Fruit fly (Drosophila melanogaster): ENCODE measurements around the gene cype.

cype gene

DNA sequence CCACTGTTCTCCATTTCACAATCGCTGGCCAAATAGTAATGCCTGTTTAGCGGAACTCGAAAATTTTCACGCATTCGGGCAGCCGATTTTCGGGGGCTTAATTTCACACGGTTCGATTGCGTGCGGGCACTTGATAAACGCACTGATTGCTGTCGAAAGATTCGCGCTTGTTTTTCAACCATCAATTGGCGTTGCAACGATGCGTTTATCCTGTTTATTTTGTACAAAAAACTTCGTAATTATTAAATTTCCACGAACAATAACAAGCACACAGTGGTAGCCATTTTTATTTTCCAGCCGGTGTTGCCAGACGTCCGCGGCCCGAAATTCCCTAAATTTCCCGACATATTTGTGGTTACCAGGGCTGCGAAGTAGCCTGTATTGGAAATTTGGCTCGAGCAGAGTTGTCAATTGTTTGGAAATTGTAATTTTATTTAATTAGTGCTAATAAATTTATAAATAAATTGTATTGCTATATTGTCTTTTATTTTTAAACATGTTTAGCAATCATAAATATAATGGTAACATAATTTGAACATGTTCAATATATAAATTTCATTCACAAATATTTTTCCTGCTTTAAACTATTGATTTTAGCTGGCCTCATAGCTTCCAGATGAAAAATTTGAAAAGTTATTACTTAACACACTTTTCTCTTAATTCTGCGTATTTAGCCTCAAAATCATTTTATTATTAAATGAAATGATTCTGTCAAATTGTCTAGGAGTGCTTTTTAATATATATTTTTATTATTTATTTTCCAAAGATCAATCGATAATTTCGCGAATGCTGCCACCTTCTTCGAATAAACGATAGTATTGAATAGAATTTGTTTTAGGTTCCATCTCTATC is at the start of gene cype, which contains the start of gene Ncoa6 (continued):
- TF ChIP-seq CG34406 (GFP tag; optimal IDR thresholded peaks at IDR 0.05) (peak; percentile 54), CG6276 (GFP tag; optimal IDR thresholded peaks at IDR 0.05) (no peak), Eip78C (GFP tag) (peak; percentile 60), CG6163 (GFP tag; IDR thresholded peaks at IDR 0.05) (peak; percentile 55), CG6854 (GFP tag; optimal IDR thresholded peaks at IDR 0.05) (no peak), vri (GFP tag; optimal IDR thresholded peaks at IDR 0.05) (no peak), CG8319 (GFP tag; optimal IDR thresholded peaks at IDR 0.05) (peak; percentile 12), CG10669 (GFP tag; optimal IDR thresholded peaks at IDR 0.05) (no peak), Sox102F (GFP tag; optimal IDR thresholded peaks at IDR 0.05) (no peak), spab (GFP tag; optimal IDR thresholded peaks at IDR 0.05) (no peak)

DNA sequence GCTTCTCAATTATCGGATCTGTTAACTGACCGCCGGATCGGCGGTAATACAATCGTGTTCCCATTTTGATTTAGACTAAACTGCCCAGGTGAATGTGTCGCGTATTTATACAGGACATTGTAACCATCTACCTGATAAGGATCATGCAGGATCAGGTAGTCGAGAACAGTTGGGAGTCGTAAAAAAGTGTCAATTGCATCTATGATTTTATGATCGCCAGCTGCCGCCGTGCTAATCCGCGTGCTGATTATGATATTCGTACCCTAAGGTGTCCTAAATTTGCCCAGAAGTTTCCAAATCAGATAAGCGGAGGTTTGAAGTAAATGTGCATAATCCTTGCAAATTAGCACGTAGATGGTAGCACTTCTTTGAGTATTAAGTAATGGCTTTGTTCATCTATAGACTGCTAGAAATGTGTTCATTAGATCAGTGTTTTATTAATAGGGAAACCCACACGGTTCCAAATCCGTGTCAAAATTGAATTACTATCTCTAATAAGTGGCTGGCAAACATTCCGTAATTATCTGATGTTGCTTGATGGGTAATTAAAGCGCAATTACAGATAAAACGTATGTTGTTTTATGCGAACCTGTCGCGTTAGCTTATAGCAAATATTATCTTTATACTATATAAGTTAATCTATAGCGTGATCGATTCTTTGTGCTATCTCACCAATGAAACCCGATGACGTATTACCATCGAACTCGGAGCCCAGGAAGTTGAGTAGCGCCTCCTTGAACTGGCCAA is 49.6 kb upstream of the cype start:
- TF ChIP-seq acj6 (GFP tag; optimal IDR thresholded peaks at IDR 0.05), result no peak
- TF ChIP-seq Gug (GFP tag; IDR thresholded peaks at IDR 0.05), result no peak
- no peak for TF ChIP-seq spab (GFP tag; optimal IDR thresholded peaks at IDR 0.05)
- TF ChIP-seq CG10631 (GFP tag; optimal IDR thresholded peaks at IDR 0.05), result no peak
- no peak for TF ChIP-seq CG34406 (GFP tag; optimal IDR thresholded peaks at IDR 0.05)
- no peak for TF ChIP-seq Sox14 (GFP tag; optimal IDR thresholded peaks at IDR 0.05)
- TF ChIP-seq Eip93F (GFP tag; optimal IDR thresholded peaks at IDR 0.05), result no peak
- no peak for TF ChIP-seq ss (GFP tag; optimal IDR thresholded peaks at IDR 0.05)
- TF ChIP-seq Ets21C (GFP tag; optimal IDR thresholded peaks at IDR 0.05), result no peak
- no peak for TF ChIP-seq Sox15 (GFP tag; optimal IDR thresholded peaks at IDR 0.05)
- no peak for TF ChIP-seq Hr39 (GFP tag; optimal IDR thresholded peaks at IDR 0.05)
- no peak for TF ChIP-seq dac (GFP tag; optimal IDR thresholded peaks at IDR 0.05)
- TF ChIP-seq CG8119 (GFP tag; IDR thresholded peaks at IDR 0.05), result no peak
- no peak for TF ChIP-seq pdm3 (GFP tag; optimal IDR thresholded peaks at IDR 0.05)
- no peak for TF ChIP-seq Blimp-1 (GFP tag; optimal IDR thresholded peaks at IDR 0.05)
- TF ChIP-seq CG1621 (tag; optimal IDR thresholded peaks at IDR 0.05), result no peak
- no peak for TF ChIP-seq vri (GFP tag; optimal IDR thresholded peaks at IDR 0.05)
- no peak for TF ChIP-seq CG6792 (GFP tag; optimal IDR thresholded peaks at IDR 0.05)

DNA sequence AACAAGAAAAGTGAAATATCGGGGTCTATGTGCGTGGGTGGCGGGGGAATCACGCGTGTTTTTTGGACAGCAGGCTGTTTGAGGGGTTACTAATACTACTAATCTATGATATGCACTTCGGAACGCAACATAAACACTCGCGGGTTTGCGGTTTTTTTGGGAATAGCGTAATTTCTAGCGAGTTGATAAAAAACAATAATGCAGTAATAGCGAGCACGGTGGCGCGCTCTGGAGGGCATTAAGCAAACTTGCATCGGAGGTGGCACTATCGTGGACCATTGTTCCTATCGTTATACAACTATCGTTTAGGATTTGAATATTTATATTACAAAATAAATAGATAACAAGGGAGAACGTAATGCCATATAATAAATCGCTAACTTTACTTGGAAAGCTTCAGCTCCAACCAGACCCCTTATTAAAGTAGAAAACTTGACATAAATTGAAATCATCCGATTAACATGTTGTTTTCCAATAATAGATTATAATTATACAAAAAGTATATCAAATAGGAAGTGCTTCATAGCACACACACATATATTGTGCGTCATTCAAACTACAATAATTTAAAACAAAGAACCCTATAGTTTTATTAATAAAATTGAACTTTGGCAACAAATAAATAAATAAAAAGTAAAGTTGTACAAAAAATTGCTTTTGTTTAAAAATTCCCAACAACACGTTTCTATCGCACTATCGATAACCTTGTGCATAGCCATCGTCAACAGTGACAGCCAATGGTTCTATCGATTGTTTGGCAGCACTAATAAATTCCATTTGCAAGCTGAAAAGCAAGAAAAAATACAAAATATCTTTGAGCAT is 48.5 kb upstream of the cype start, which contains the start of the genes Nin and Bub1:
TSS of gene Nin (minus strand) at position 240 of the 822 bp plus-strand sequence.
TSS of gene Bub1 (plus strand) at position 557 of the 822 bp plus-strand sequence.
- no peak for TF ChIP-seq Hr4 (GFP tag; optimal IDR thresholded peaks at IDR 0.05)
- no peak for TF ChIP-seq eg (GFP tag; IDR thresholded peaks at IDR 0.05)
- peak; percentile 49 for TF ChIP-seq lz (GFP tag; optimal IDR thresholded peaks at IDR 0.05)
- peak; percentile 64 for TF ChIP-seq esn (GFP tag; optimal IDR thresholded peaks at IDR 0.05)
- TF ChIP-seq vri (GFP tag; optimal IDR thresholded peaks at IDR 0.05), result peak; percentile 88
- TF ChIP-seq dsx (GFP tag; optimal IDR thresholded peaks at IDR 0.05; ENCODE audit: poor library complexity, severe bottlenecking), result no peak
- TF ChIP-seq CG6808 (GFP tag; optimal IDR thresholded peaks at IDR 0.05), result no peak
- TF ChIP-seq Lpt (GFP tag; optimal IDR thresholded peaks at IDR 0.05), result no peak
- TF ChIP-seq CG9139 (GFP tag; optimal IDR thresholded peaks at IDR 0.05), result no peak
- peak; percentile 17 for TF ChIP-seq CG34406 (GFP tag; optimal IDR thresholded peaks at IDR 0.05)
- no peak for TF ChIP-seq Met (GFP tag; optimal IDR thresholded peaks at IDR 0.05)
- TF ChIP-seq cyc (GFP tag; optimal IDR thresholded peaks at IDR 0.05), result peak; percentile 17
- peak; percentile 80 for TF ChIP-seq Eip78C (GFP tag)
- TF ChIP-seq CG16779 (tag; optimal IDR thresholded peaks at IDR 0.05), result no peak
- peak; percentile 59 for TF ChIP-seq achi (GFP tag; optimal IDR thresholded peaks at IDR 0.05)
- TF ChIP-seq ss (GFP tag; optimal IDR thresholded peaks at IDR 0.05), result no peak
- peak; percentile 60 for TF ChIP-seq CG6163 (GFP tag; IDR thresholded peaks at IDR 0.05)
- TF ChIP-seq OdsH (GFP tag; optimal IDR thresholded peaks at IDR 0.05), result no peak
- no peak for TF ChIP-seq CG8119 (GFP tag; IDR thresholded peaks at IDR 0.05)
- TF ChIP-seq CG11902 (GFP tag; optimal IDR thresholded peaks at IDR 0.05), result peak; percentile 2
- TF ChIP-seq Ets96B (tag; optimal IDR thresholded peaks at IDR 0.05), result no peak
- no peak for TF ChIP-seq Hr38 (GFP tag; optimal IDR thresholded peaks at IDR 0.05)
- TF ChIP-seq topi (GFP tag; optimal IDR thresholded peaks at IDR 0.05), result no peak
- peak; percentile 30 for TF ChIP-seq Hr39 (GFP tag; optimal IDR thresholded peaks at IDR 0.05)
- peak; percentile 67 for TF ChIP-seq fkh (GFP tag; optimal IDR thresholded peaks at IDR 0.05)
